Fruit fly (Drosophila melanogaster) whole organism, adult: Measurements from ENCODE around the gene Fbw5.
A peak's percentile ranks its signal among the peaks of the same experiment; 100 is the strongest.

ENCODE experiments used
- CG11617 ChIP-seq: fragments of 200-800 bp; sonication (Bioruptor generic); optimal IDR thresholded peaks from 2 replicates; lab custom pipeline; 2017; ENCODE audit warnings: mild to moderate bottlenecking, missing biosample characterization, missing genetic modification reagents, missing genetic modification characterization
- CG1620 ChIP-seq: fragments of 200-800 bp; sonication (Bioruptor generic); optimal IDR thresholded peaks from 2 replicates; lab custom pipeline; 2016; ENCODE audit warnings: missing biosample characterization, missing genetic modification characterization
- CG33017 ChIP-seq: fragments of 200-800 bp; sonication (Bioruptor generic); optimal IDR thresholded peaks from 2 replicates; lab custom pipeline; 2018; ENCODE audit warnings: missing biosample characterization, mild to moderate bottlenecking, missing genetic modification characterization, moderate library complexity
- CG7045 ChIP-seq: fragments of 200-800 bp; sonication (Bioruptor generic); optimal IDR thresholded peaks from 2 replicates; lab custom pipeline; 2017; ENCODE audit warnings: missing biosample characterization, mild to moderate bottlenecking, missing genetic modification characterization
- CG7101 ChIP-seq: fragments of 200-800 bp; sonication (Bioruptor generic); optimal IDR thresholded peaks from 2 replicates; lab custom pipeline; 2018; ENCODE audit warnings: missing biosample characterization, mild to moderate bottlenecking, missing genetic modification characterization, moderate library complexity
- Crg-1 ChIP-seq: fragments of 200-800 bp; sonication (Bioruptor generic); optimal IDR thresholded peaks from 2 replicates; lab custom pipeline; 2016; ENCODE audit warnings: missing biosample characterization, missing genetic modification characterization
- Hr96 ChIP-seq: fragments of 200-800 bp; sonication (Bioruptor generic); optimal IDR thresholded peaks from 2 replicates; lab custom pipeline; 2016; ENCODE audit warnings: missing biosample characterization, missing genetic modification characterization
- Mnt ChIP-seq: fragments of 200-800 bp; sonication (Bioruptor generic); optimal IDR thresholded peaks from 2 replicates; lab custom pipeline; 2016; ENCODE audit warnings: missing biosample characterization, mild to moderate bottlenecking, missing genetic modification characterization
- cnc ChIP-seq, 2 experiments: fragments of >200 bp; optimal IDR thresholded peaks; 2 replicates each; lab custom pipeline; 2017
- kay ChIP-seq: fragments of 200-800 bp; sonication (Bioruptor generic); peaks from one replicate; lab custom pipeline; 2016; ENCODE audit warnings: missing biosample characterization, missing genetic modification characterization, borderline replicate concordance
- toe ChIP-seq: fragments of 200-800 bp; sonication (Bioruptor generic); optimal IDR thresholded peaks from 2 replicates; lab custom pipeline; 2016; ENCODE audit warnings: missing biosample characterization, missing genetic modification characterization

DNA sequence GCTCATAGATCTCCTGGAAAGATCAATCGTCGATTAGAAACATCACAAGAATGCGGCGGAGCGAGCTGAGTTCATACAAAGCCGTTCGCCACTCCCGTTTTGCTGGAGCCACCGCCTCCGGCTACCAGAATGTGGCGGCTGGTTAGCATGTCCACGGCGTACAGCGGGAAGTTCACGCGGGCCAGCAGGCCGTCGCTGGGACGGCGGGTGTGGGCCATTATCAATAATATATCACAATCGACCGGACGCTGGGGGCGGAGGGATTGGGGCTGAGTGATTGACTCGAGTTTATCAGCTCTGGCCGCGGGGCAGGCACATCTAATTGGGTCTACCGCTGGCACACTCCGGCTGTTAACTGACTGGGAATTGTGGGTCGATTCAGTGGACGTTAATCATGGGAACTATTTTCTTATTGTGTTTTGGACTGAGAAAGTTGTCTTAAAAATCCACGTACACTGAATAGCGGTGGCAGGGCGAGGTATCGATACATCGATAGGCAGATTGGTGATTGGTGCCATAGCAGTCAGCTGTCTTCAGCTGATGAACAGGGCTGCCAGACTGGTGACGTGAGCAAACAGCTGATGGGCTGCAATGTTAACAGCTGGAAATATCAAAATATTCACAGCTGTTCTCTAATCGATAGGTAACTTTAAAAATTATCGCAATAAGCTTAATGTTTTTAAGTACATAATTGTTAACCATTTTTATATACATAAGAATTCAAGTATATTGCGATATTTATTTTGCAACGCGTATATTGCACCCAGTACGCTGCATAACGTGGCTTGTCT is 32.9 kb upstream of the Fbw5 start, which contains the start of gene CG9175:
- TF ChIP-seq Hr96 (GFP tag; lab: Kevin White, UChicago) (no peak), CG7101 (peak; percentile 10), CG11617 (GFP tag; lab: Kevin White, UChicago) (peak; percentile 36), CG33017 (peak; percentile 48), Mnt (GFP tag; lab: Kevin White, UChicago) (peak; percentile 65), CG7045 (GFP tag; lab: Kevin White, UChicago) (no peak), toe (no peak), CG1620 (GFP tag; lab: Kevin White, UChicago) (peak; percentile 52), kay (GFP tag; lab: Kevin White, UChicago) (no peak), cnc (optimal IDR thresholded peaks at IDR 0.05; lab: Kevin White, UChicago) (no peak), Crg-1 (GFP tag; lab: Kevin White, UChicago) (no peak)
